Worm (Caenorhabditis elegans) whole organism, L4 larva: Measurements from ENCODE around the gene cmd-1.

Source experiments
- F37D6.2 ChIP-seq: sonication (generic microtip); optimal IDR thresholded peaks from 2 replicates; lab custom pipeline; 2016; ENCODE audit warnings: mild to moderate bottlenecking, missing genetic modification characterization, missing compliant biosample characterization
- F44E2.7 ChIP-seq: fragments of 200-800 bp; sonication (Bioruptor generic); IDR thresholded peaks from 2 replicates; pipeline ENCODE4 v2.1.2; 2022; ENCODE audit warnings: missing genetic modification characterization, missing compliant biosample characterization
- Y105C5A.15 ChIP-seq: fragments of 200-800 bp; sonication (Bioruptor generic); IDR thresholded peaks from 2 replicates; pipeline ENCODE4 v1.3.6; 2022; ENCODE audit warnings: missing genetic modification characterization, missing compliant biosample characterization
- Y48G9A.11 ChIP-seq: fragments of 200-800 bp; sonication (Bioruptor generic); IDR thresholded peaks from 2 replicates; pipeline ENCODE4 v1.3.6; 2022; ENCODE audit warnings: missing genetic modification reagents, missing genetic modification characterization, missing compliant biosample characterization
- Y5F2A.4 ChIP-seq: fragments of 200-800 bp; sonication (Bioruptor generic); optimal IDR thresholded peaks from 2 replicates; lab custom pipeline; 2018; ENCODE audit warnings: mild to moderate bottlenecking, missing genetic modification characterization, missing compliant biosample characterization
- aha-1 ChIP-seq: fragments of 150-350 bp; peaks from one replicate; lab custom pipeline; 2014; ENCODE audit warnings: missing biosample characterization, missing genetic modification characterization
- ama-1 ChIP-seq: fragments of 150-350 bp; optimal IDR thresholded peaks from 2 replicates; lab custom pipeline; 2014; ENCODE audit warnings: inconsistent platforms, mixed read lengths
- arid-1 ChIP-seq: fragments of 200-800 bp; sonication (Bioruptor generic); conservative IDR thresholded peaks from 2 replicates; pipeline ENCODE4 v1.3.6; 2022; ENCODE audit warnings: missing genetic modification reagents, missing genetic modification characterization, missing compliant biosample characterization
- attf-4 ChIP-seq: sonication (generic microtip); optimal IDR thresholded peaks from 3 replicates; lab custom pipeline; 2017; ENCODE audit warnings: missing biosample characterization, missing genetic modification characterization
- ceh-32 ChIP-seq: sonication (generic microtip); optimal IDR thresholded peaks from 2 replicates; lab custom pipeline; 2016; ENCODE audit warnings: mild to moderate bottlenecking, missing genetic modification characterization, missing compliant biosample characterization; ENCODE audit not compliant: poor library complexity
- ctbp-1 ChIP-seq: fragments of 200-800 bp; sonication (Bioruptor generic); IDR thresholded peaks from 2 replicates; pipeline ENCODE4 v1.3.6; 2022; ENCODE audit warnings: missing genetic modification reagents, missing genetic modification characterization, missing compliant biosample characterization
- daf-12 ChIP-seq: fragments of 150-350 bp; optimal IDR thresholded peaks from 2 replicates; lab custom pipeline; 2014; ENCODE audit warnings: missing biosample characterization, missing genetic modification reagents, missing genetic modification characterization
- daf-16 ChIP-seq, 3 experiments: sonication (generic microtip); optimal IDR thresholded peaks; 2 replicates each; lab custom pipeline; 2016 to 2017; ENCODE audit warnings: missing genetic modification characterization in 3 of 3, missing genetic modification reagents in 3 of 3, mild to moderate bottlenecking in 2 of 3, missing compliant biosample characterization in 2 of 3, missing biosample characterization in 1 of 3, moderate library complexity in 1 of 3
- daf-19 ChIP-seq: fragments of 200-800 bp; sonication (Bioruptor generic); conservative IDR thresholded peaks from 2 replicates; pipeline ENCODE4 v1.3.6; 2022; ENCODE audit warnings: missing genetic modification characterization, missing compliant biosample characterization
- daf-8 ChIP-seq: fragments of 200-800 bp; sonication (Bioruptor generic); IDR thresholded peaks from 2 replicates; pipeline ENCODE4 v1.3.6; 2022; ENCODE audit warnings: missing genetic modification characterization, missing compliant biosample characterization
- dmd-6 ChIP-seq: fragments of 200-800 bp; sonication (Bioruptor generic); IDR thresholded peaks from 2 replicates; pipeline ENCODE4 v1.3.6; 2022; ENCODE audit warnings: missing genetic modification reagents, missing genetic modification characterization, missing compliant biosample characterization
- egl-43 ChIP-seq: fragments of 200-800 bp; sonication (Bioruptor generic); IDR thresholded peaks from 2 replicates; pipeline ENCODE4 v1.3.6; 2022; ENCODE audit warnings: missing genetic modification reagents, missing genetic modification characterization, missing compliant biosample characterization
- gei-8 ChIP-seq: fragments of 200-800 bp; sonication (Bioruptor generic); optimal IDR thresholded peaks from 2 replicates; lab custom pipeline; 2018; ENCODE audit warnings: mild to moderate bottlenecking, missing genetic modification characterization, missing compliant biosample characterization
- hif-1 ChIP-seq, 2 experiments: sonication (generic microtip); optimal IDR thresholded peaks; 2 replicates each; lab custom pipeline; 2016 to 2017; ENCODE audit warnings: missing compliant biosample characterization in 2 of 2, missing genetic modification characterization in 2 of 2, missing genetic modification reagents in 2 of 2, missing genotype in 2 of 2, mild to moderate bottlenecking in 1 of 2
- hmg-1.1 ChIP-seq: fragments of 200-800 bp; sonication (Bioruptor generic); IDR thresholded peaks from 2 replicates; pipeline ENCODE4 v1.3.6; 2022; ENCODE audit warnings: missing genetic modification reagents, missing genetic modification characterization, missing compliant biosample characterization
- lim-7 ChIP-seq: fragments of 200-800 bp; sonication (Bioruptor generic); IDR thresholded peaks from 2 replicates; pipeline ENCODE4 v1.3.6; 2022; ENCODE audit warnings: missing genetic modification characterization, missing compliant biosample characterization
- lin-13 ChIP-seq: fragments of 150-350 bp; optimal IDR thresholded peaks from 2 replicates; lab custom pipeline; 2014; ENCODE audit warnings: missing biosample characterization, missing genetic modification reagents, missing genetic modification characterization
- lin-29 ChIP-seq: fragments of 200-800 bp; sonication (Bioruptor generic); IDR thresholded peaks from 2 replicates; pipeline ENCODE4 v1.3.6; 2022; ENCODE audit warnings: missing genetic modification reagents, missing genetic modification characterization, missing compliant biosample characterization
- lin-38 ChIP-seq: fragments of 200-800 bp; sonication (Bioruptor generic); IDR thresholded peaks from 2 replicates; pipeline ENCODE4 v1.3.6; 2022; ENCODE audit warnings: missing genetic modification reagents, missing genetic modification characterization, missing compliant biosample characterization
- lin-39 ChIP-seq: fragments of 150-350 bp; optimal IDR thresholded peaks from 2 replicates; lab custom pipeline; 2014; ENCODE audit warnings: missing biosample characterization, missing genetic modification reagents, missing genetic modification characterization
- lir-3 ChIP-seq: sonication (generic microtip); optimal IDR thresholded peaks from 2 replicates; lab custom pipeline; 2016; ENCODE audit warnings: mild to moderate bottlenecking, missing genetic modification characterization, missing compliant biosample characterization
- lsy-2 ChIP-seq, 2 experiments: fragments of 150-350 bp in 1 of 2; sonication (generic microtip) in 1 of 2; optimal IDR thresholded peaks; 2 replicates each; lab custom pipeline; 2014 to 2017; ENCODE audit warnings: missing biosample characterization in 2 of 2, missing genetic modification characterization in 2 of 2
- madf-5 ChIP-seq, 2 experiments: fragments of 200-800 bp; sonication (Bioruptor generic); IDR thresholded peaks; 2 replicates each; pipeline ENCODE4 v1.3.6; 2022; ENCODE audit warnings: missing compliant biosample characterization in 2 of 2, missing genetic modification characterization in 2 of 2
- mdt-29 ChIP-seq: fragments of 200-800 bp; sonication (Bioruptor generic); IDR thresholded peaks from 2 replicates; pipeline ENCODE4 v1.3.6; 2022; ENCODE audit warnings: missing genetic modification reagents, missing genetic modification characterization, missing compliant biosample characterization
- mep-1 ChIP-seq: fragments of 150-350 bp; sonication (generic microtip); optimal IDR thresholded peaks from 3 replicates; lab custom pipeline; 2014; ENCODE audit warnings: missing biosample characterization, missing genetic modification characterization
- mes-2 ChIP-seq: sonication (generic microtip); optimal IDR thresholded peaks from 2 replicates; lab custom pipeline; 2016; ENCODE audit warnings: missing genotype, mild to moderate bottlenecking, missing genetic modification characterization, missing compliant biosample characterization; ENCODE audit not compliant: poor library complexity, severe bottlenecking
- mxl-3 ChIP-seq: fragments of 200-800 bp; sonication (Bioruptor generic); optimal IDR thresholded peaks from 2 replicates; lab custom pipeline; 2018; ENCODE audit warnings: mild to moderate bottlenecking, missing genetic modification characterization, missing compliant biosample characterization
- nhr-102 ChIP-seq: sonication (generic microtip); optimal IDR thresholded peaks from 2 replicates; lab custom pipeline; 2016; ENCODE audit warnings: mild to moderate bottlenecking, missing genetic modification characterization, moderate library complexity, missing compliant biosample characterization
- nhr-111 ChIP-seq: fragments of 200-800 bp; sonication (Bioruptor generic); optimal IDR thresholded peaks from 2 replicates; lab custom pipeline; 2018; ENCODE audit warnings: mild to moderate bottlenecking, missing genetic modification characterization, missing compliant biosample characterization
- nhr-25 ChIP-seq: sonication (generic microtip); optimal IDR thresholded peaks from 2 replicates; lab custom pipeline; 2017; ENCODE audit warnings: missing genetic modification characterization, mild to moderate bottlenecking, missing compliant biosample characterization, antibody characterized with exemption, moderate library complexity, borderline replicate concordance; ENCODE audit not compliant: insufficient read depth
- nhr-42 ChIP-seq: fragments of 200-800 bp; sonication (Bioruptor generic); IDR thresholded peaks from 2 replicates; pipeline ENCODE4 v1.3.6; 2022; ENCODE audit warnings: missing genetic modification characterization, missing compliant biosample characterization
- nhr-48 ChIP-seq: sonication (generic microtip); optimal IDR thresholded peaks from 2 replicates; lab custom pipeline; 2016; ENCODE audit warnings: mild to moderate bottlenecking, missing genetic modification characterization, missing compliant biosample characterization
- nhr-6 ChIP-seq: fragments of 150-350 bp; optimal IDR thresholded peaks from 2 replicates; lab custom pipeline; 2014; ENCODE audit warnings: missing biosample characterization, missing genetic modification characterization
- nhr-77 ChIP-seq: fragments of 150-350 bp; optimal IDR thresholded peaks from 2 replicates; lab custom pipeline; 2014; ENCODE audit warnings: missing biosample characterization, missing genetic modification characterization
- pha-4 ChIP-seq, 2 experiments: fragments of 150-350 bp in 1 of 2; fragments of 200-800 bp in 1 of 2; sonication (Bioruptor generic) in 1 of 2; IDR thresholded peaks in 1 of 2; optimal IDR thresholded peaks in 1 of 2; 2 replicates each; pipeline versions ENCODE4 v1.3.6 to Lab custom; 2014 to 2022; ENCODE audit warnings: missing genetic modification characterization in 2 of 2, missing genetic modification reagents in 2 of 2, missing biosample characterization in 1 of 2, missing compliant biosample characterization in 1 of 2
- pqm-1 ChIP-seq: sonication (generic microtip); optimal IDR thresholded peaks from 2 replicates; lab custom pipeline; 2017; ENCODE audit warnings: missing biosample characterization, missing genetic modification characterization
- rbr-2 ChIP-seq: sonication (generic microtip); optimal IDR thresholded peaks from 2 replicates; lab custom pipeline; 2016; ENCODE audit warnings: missing genotype, missing genetic modification characterization, missing compliant biosample characterization
- saeg-2 ChIP-seq: fragments of 200-800 bp; sonication (Bioruptor generic); IDR thresholded peaks from 2 replicates; pipeline ENCODE4 v1.3.6; 2022; ENCODE audit warnings: missing genetic modification reagents, missing genetic modification characterization, missing compliant biosample characterization
- tag-97 ChIP-seq: fragments of 200-800 bp; sonication (Bioruptor generic); IDR thresholded peaks from 2 replicates; pipeline ENCODE4 v1.3.6; 2022; ENCODE audit warnings: missing genetic modification characterization, missing compliant biosample characterization
- tra-1 ChIP-seq: fragments of 200-800 bp; sonication (Bioruptor generic); IDR thresholded peaks from 2 replicates; pipeline ENCODE4 v1.3.6; 2022; ENCODE audit warnings: missing genetic modification reagents, missing genetic modification characterization, missing compliant biosample characterization
- zag-1 ChIP-seq: fragments of 150-350 bp; optimal IDR thresholded peaks from 2 replicates; lab custom pipeline; 2014; ENCODE audit warnings: missing biosample characterization, missing genetic modification characterization
- zfp-2 ChIP-seq: sonication (generic microtip); optimal IDR thresholded peaks from 2 replicates; lab custom pipeline; 2016; ENCODE audit warnings: mild to moderate bottlenecking, missing genetic modification characterization, missing compliant biosample characterization
- zip-11 ChIP-seq: fragments of 200-800 bp; sonication (Bioruptor generic); IDR thresholded peaks from 2 replicates; pipeline ENCODE4 v1.3.6; 2022; ENCODE audit warnings: missing genetic modification characterization, missing compliant biosample characterization
- ztf-7 ChIP-seq: fragments of 150-350 bp; optimal IDR thresholded peaks from 2 replicates; lab custom pipeline; 2014; ENCODE audit warnings: missing biosample characterization, missing genetic modification characterization

Gene cmd-1

DNA sequence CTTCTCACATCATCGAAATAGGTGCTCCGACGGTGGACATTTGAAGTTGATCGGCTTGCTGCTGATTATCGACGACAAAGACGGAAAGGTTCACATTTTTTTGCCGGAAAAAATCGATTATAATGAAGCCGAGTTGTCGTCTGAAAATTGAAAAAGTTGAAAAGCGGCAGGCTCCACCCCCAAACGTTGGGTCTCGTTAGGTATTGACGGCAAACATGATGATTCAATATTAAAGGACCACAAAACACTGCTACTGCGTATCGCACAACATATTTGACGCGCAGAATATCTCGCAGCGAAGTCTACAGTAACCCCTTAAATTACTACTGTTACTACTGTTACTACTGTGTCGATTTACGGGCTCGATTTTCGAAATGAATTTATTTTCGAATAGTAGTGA is 2.2 kb downstream of the cmd-1 start:
- TF ChIP-seq mes-2 (tag; lab: Kevin White, UChicago) (peak; percentile 63), mep-1 (tag; lab: Kevin White, UChicago) (peak; percentile 32), ctbp-1 (GFP tag; lab: Robert Waterston, UW) (peak; percentile 73), daf-8 (GFP tag; lab: Robert Waterston, UW) (no peak), saeg-2 (GFP tag; lab: Robert Waterston, UW) (no peak; the same call in 1 of the 2 replicates), lir-3 (no peak), ama-1 (peak; percentile 94), F37D6.2 (tag; lab: Kevin White, UChicago) (no peak), lin-13 (no peak), tag-97 (0 out of 2 replicates have a peak, but pooled peaks have one; percentile 16), lsy-2 (tag; optimal IDR thresholded peaks at IDR 0.05; lab: Kevin White, UChicago) (peak in 1 of 2 experiments; percentile 47), F44E2.7 (GFP tag; lab: Robert Waterston, UW) (0 out of 2 replicates have a peak, but pooled peaks have one; percentile 39), daf-19 (GFP tag; lab: Robert Waterston, UW) (no peak), pqm-1 (tag; lab: Kevin White, UChicago) (no peak), nhr-111 (GFP tag; lab: Kevin White, UChicago) (peak; percentile 43), nhr-102 (tag; lab: Kevin White, UChicago) (peak; percentile 79), aha-1 (tag; lab: Kevin White, UChicago) (peak; percentile 95), attf-4 (tag; lab: Kevin White, UChicago) (no peak), lin-39 (tag; lab: Kevin White, UChicago) (no peak), lim-7 (GFP tag; lab: Robert Waterston, UW) (peak; percentile 47; the same call in 1 of the 2 replicates), arid-1 (GFP tag; lab: Robert Waterston, UW) (peak; percentile 64; the same call in 1 of the 2 replicates), pha-4 (GFP tag; IDR thresholded peaks at IDR 0.05; lab: Robert Waterston, UW) (0 out of 2 replicates have a peak, but pooled peaks have one; percentile 33), pha-4 (tag; optimal IDR thresholded peaks at IDR 0.05; lab: Kevin White, UChicago) (no peak), nhr-6 (no peak), zip-11 (GFP tag; lab: Robert Waterston, UW) (no peak), madf-5 (GFP tag; IDR thresholded peaks at IDR 0.05; lab: Robert Waterston, UW) (peak in 1 of 2 experiments; percentile 66; a peak in 1 of 4 replicates), nhr-25 (no peak), dmd-6 (GFP tag; lab: Robert Waterston, UW) (no peak), hmg-1.1 (GFP tag; lab: Robert Waterston, UW) (0 out of 2 replicates have a peak, but pooled peaks have one; percentile 26), daf-16 (GFP tag; optimal IDR thresholded peaks at IDR 0.05; lab: Kevin White, UChicago) (no peak), daf-16 (tag; optimal IDR thresholded peaks at IDR 0.05; lab: Kevin White, UChicago) (no peak), lin-38 (GFP tag; lab: Robert Waterston, UW) (peak; percentile 30; the same call in 1 of the 2 replicates), zfp-2 (tag; lab: Kevin White, UChicago) (no peak), mxl-3 (GFP tag; lab: Kevin White, UChicago) (no peak), Y105C5A.15 (GFP tag; lab: Robert Waterston, UW) (0 out of 2 replicates have a peak, but pooled peaks have one; percentile 65), ceh-32 (tag; lab: Kevin White, UChicago) (no peak), nhr-48 (tag; lab: Kevin White, UChicago) (no peak), nhr-42 (GFP tag; lab: Robert Waterston, UW) (peak; percentile 66; the same call in 1 of the 2 replicates), tra-1 (GFP tag; lab: Robert Waterston, UW) (peak; percentile 58; the same call in 1 of the 2 replicates), daf-12 (no peak), Y48G9A.11 (GFP tag; lab: Robert Waterston, UW) (peak; percentile 57; the same call in 1 of the 2 replicates), nhr-77 (tag; lab: Kevin White, UChicago) (no peak), hif-1 (tag; optimal IDR thresholded peaks at IDR 0.05; lab: Kevin White, UChicago) (peak in 1 of 2 experiments; percentile 15), egl-43 (GFP tag; lab: Robert Waterston, UW) (peak; percentile 70), mdt-29 (GFP tag; lab: Robert Waterston, UW) (no peak), rbr-2 (tag; lab: Kevin White, UChicago) (peak; percentile 34), ztf-7 (tag; lab: Kevin White, UChicago) (no peak), lin-29 (GFP tag; lab: Robert Waterston, UW) (0 out of 2 replicates have a peak, but pooled peaks have one; percentile 34), zag-1 (tag; lab: Kevin White, UChicago) (no peak), Y5F2A.4 (GFP tag; lab: Kevin White, UChicago) (peak; percentile 19), gei-8 (GFP tag; lab: Kevin White, UChicago) (peak; percentile 66)
